Worm (Caenorhabditis elegans): Measurements from ENCODE around the gene Y57A10A.2.

DNA sequence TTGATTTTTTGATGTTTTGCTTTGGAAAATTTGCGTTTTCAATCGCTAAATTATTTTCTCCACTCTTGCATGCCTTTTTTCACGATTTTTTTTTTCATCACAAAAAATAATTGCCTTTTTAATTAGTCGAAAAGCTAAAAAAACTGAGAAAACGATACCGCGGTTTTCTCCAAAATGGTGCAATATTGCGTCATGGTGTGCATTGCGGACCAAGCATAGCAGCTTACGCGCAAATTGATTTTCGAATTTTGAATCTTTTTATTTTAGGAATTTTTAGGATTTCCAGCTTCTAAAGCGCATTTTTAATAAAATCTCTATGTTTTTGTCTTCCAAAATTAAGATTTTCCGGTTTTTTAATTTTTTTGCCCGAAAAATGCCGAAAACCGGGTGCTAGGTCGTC, 2.8 kb downstream of the Y57A10A.2 start:
- no peak for TF ChIP-seq nhr-11 (tag; optimal IDR thresholded peaks at IDR 0.05)
- no peak for TF ChIP-seq eyg-1 (tag; optimal IDR thresholded peaks at IDR 0.05)
- no peak for TF ChIP-seq ceh-45 (GFP tag; IDR thresholded peaks at IDR 0.05)
- TF ChIP-seq dmd-4 (tag; optimal IDR thresholded peaks at IDR 0.05; ENCODE audit: borderline replicate concordance), result no peak
- no peak for TF ChIP-seq ztf-16 (tag; optimal IDR thresholded peaks at IDR 0.05)
- TF ChIP-seq syd-9 (tag; optimal IDR thresholded peaks at IDR 0.05), result no peak
- no peak for TF ChIP-seq npax-4 (tag; optimal IDR thresholded peaks at IDR 0.05)
- no peak for TF ChIP-seq hlh-30 (tag; optimal IDR thresholded peaks at IDR 0.05; ENCODE audit: insufficient read depth)
